Fruit fly (Drosophila melanogaster): Measurements from ENCODE around the gene CG11425.

- TF ChIP-seq cic (GFP tag; optimal IDR thresholded peaks at IDR 0.05): no peak
- TF ChIP-seq cnc (optimal IDR thresholded peaks at IDR 0.05): no peak
- TF ChIP-seq pad (GFP tag; optimal IDR thresholded peaks at IDR 0.05): no peak
- TF ChIP-seq CG1620 (GFP tag; optimal IDR thresholded peaks at IDR 0.05): no peak
- TF ChIP-seq Crg-1 (GFP tag; optimal IDR thresholded peaks at IDR 0.05): no peak
- no peak for TF ChIP-seq CG5204 (GFP tag; optimal IDR thresholded peaks at IDR 0.05)
- TF ChIP-seq CG33017 (tag; optimal IDR thresholded peaks at IDR 0.05): no peak
- TF ChIP-seq CG14711 (tag; optimal IDR thresholded peaks at IDR 0.05): no peak
- no peak for TF ChIP-seq CG7045 (GFP tag; optimal IDR thresholded peaks at IDR 0.05)
- no peak for TF ChIP-seq kay (GFP tag; ENCODE audit: borderline replicate concordance)
- TF ChIP-seq Mnt (GFP tag; optimal IDR thresholded peaks at IDR 0.05): no peak
- no peak for TF ChIP-seq Hr96 (GFP tag; optimal IDR thresholded peaks at IDR 0.05)
- no peak for TF ChIP-seq bab1 (GFP tag; optimal IDR thresholded peaks at IDR 0.05)
These were observed 45.4 kb downstream of the CG11425 start for dm6 chr3L:22520017-22520416.
